Worm (Caenorhabditis elegans): ENCODE measurements around the gene T26C11.4.

Gene T26C11.4

DNA sequence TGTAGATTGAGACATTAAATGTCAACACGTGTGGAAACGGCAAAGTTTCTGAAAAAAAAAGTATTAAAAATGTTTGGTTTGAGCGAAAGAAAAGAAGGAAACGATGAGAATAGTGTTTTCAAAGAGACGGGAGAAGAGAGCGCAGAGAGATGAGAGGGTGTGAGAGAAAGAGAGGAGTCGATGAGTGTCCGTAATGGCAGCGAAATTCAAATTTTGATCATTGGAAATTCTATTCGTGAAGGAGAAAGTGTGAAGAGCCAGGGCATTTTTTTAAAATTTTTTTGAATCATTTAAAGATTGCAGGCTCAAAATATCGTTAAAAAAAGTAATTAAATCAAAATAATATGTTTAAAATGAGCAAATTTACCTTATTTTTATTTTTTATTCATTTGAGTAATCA, at the start of gene T26C11.4:
TSS of gene T26C11.4 (minus strand) at position 54 of the 400 bp plus-strand sequence.
- peak; percentile 26 for TF ChIP-seq unc-55 (GFP tag; optimal IDR thresholded peaks at IDR 0.05)
- peak; percentile 17 for TF ChIP-seq F13H6.1 (tag; optimal IDR thresholded peaks at IDR 0.05)
- no peak for TF ChIP-seq zag-1 (tag; optimal IDR thresholded peaks at IDR 0.05)
- TF ChIP-seq ama-1 (optimal IDR thresholded peaks at IDR 0.05): no peak
- TF ChIP-seq aly-2 (tag; optimal IDR thresholded peaks at IDR 0.05): no peak
- no peak for TF ChIP-seq ztf-4 (tag; optimal IDR thresholded peaks at IDR 0.05)
- no peak for TF ChIP-seq alr-1 (tag; optimal IDR thresholded peaks at IDR 0.05)
- TF ChIP-seq nhr-21 (tag; optimal IDR thresholded peaks at IDR 0.05): no peak
- TF ChIP-seq unc-39 (tag; optimal IDR thresholded peaks at IDR 0.05): no peak
- no peak for TF ChIP-seq ztf-11 (tag; optimal IDR thresholded peaks at IDR 0.05)
- TF ChIP-seq ceh-82 (tag; optimal IDR thresholded peaks at IDR 0.05): no peak
- TF ChIP-seq mab-5 (tag; optimal IDR thresholded peaks at IDR 0.05): no peak
- no peak for TF ChIP-seq peb-1 (tag; optimal IDR thresholded peaks at IDR 0.05)
- no peak for TF ChIP-seq lin-39 (tag; optimal IDR thresholded peaks at IDR 0.05)
- TF ChIP-seq sma-3 (GFP tag; optimal IDR thresholded peaks at IDR 0.05): peak; percentile 0
- TF ChIP-seq nhr-77 (tag; optimal IDR thresholded peaks at IDR 0.05): no peak
- no peak for TF ChIP-seq elt-3 (tag; optimal IDR thresholded peaks at IDR 0.05)
- TF ChIP-seq mbf-1 (tag; optimal IDR thresholded peaks at IDR 0.05): no peak
- no peak for TF ChIP-seq nhr-12 (tag; optimal IDR thresholded peaks at IDR 0.05)
- no peak for TF ChIP-seq lsy-2 (tag; optimal IDR thresholded peaks at IDR 0.05)
- no peak for TF ChIP-seq Y55F3AM.14 (GFP tag; optimal IDR thresholded peaks at IDR 0.05)
- TF ChIP-seq nhr-237 (tag; optimal IDR thresholded peaks at IDR 0.05): no peak
- no peak for TF ChIP-seq elt-1 (tag; optimal IDR thresholded peaks at IDR 0.05)
- no peak for TF ChIP-seq snpc-4 (tag; optimal IDR thresholded peaks at IDR 0.05)
- no peak for TF ChIP-seq lin-11 (tag; optimal IDR thresholded peaks at IDR 0.05)
- TF ChIP-seq nhr-6 (tag; optimal IDR thresholded peaks at IDR 0.05): no peak
- TF ChIP-seq nhr-23 (tag; optimal IDR thresholded peaks at IDR 0.05): no peak
- TF ChIP-seq lin-13 (GFP tag; optimal IDR thresholded peaks at IDR 0.05): no peak
- TF ChIP-seq blmp-1 (tag; optimal IDR thresholded peaks at IDR 0.05; ENCODE audit: insufficient read depth): no peak
- TF ChIP-seq skn-1 (tag; optimal IDR thresholded peaks at IDR 0.05): no peak
- TF ChIP-seq ZK546.5 (tag; optimal IDR thresholded peaks at IDR 0.05): no peak
- no peak for TF ChIP-seq sma-9 (GFP tag; optimal IDR thresholded peaks at IDR 0.05)
- no peak for TF ChIP-seq sma-9 (tag; optimal IDR thresholded peaks at IDR 0.05)
- TF ChIP-seq nhr-25 (tag; optimal IDR thresholded peaks at IDR 0.05): no peak
- peak; percentile 19 for TF ChIP-seq C34F6.9 (tag; optimal IDR thresholded peaks at IDR 0.05)
- no peak for TF ChIP-seq sem-4 (tag; optimal IDR thresholded peaks at IDR 0.05)
- peak; percentile 66 for TF ChIP-seq gmeb-1 (tag; optimal IDR thresholded peaks at IDR 0.05)
- TF ChIP-seq mdl-1 (tag; optimal IDR thresholded peaks at IDR 0.05): no peak
- TF ChIP-seq crh-2 (tag; optimal IDR thresholded peaks at IDR 0.05): no peak
- TF ChIP-seq ceh-16 (tag; optimal IDR thresholded peaks at IDR 0.05): no peak
- no peak for TF ChIP-seq nhr-10 (tag; optimal IDR thresholded peaks at IDR 0.05)

ce11 chrX:1891887-1892286, 46.5 kb upstream of the T26C11.4 start, which contains the start of gene B0294.3:
B0294.3 (plus strand) TSS chrX:1892187.
- TF ChIP-seq ztf-11 (tag; optimal IDR thresholded peaks at IDR 0.05) (no peak), blmp-1 (tag; optimal IDR thresholded peaks at IDR 0.05; ENCODE audit: insufficient read depth) (no peak), snpc-4 (tag; optimal IDR thresholded peaks at IDR 0.05) (no peak), nhr-129 (tag; optimal IDR thresholded peaks at IDR 0.05) (no peak), unc-55 (GFP tag; optimal IDR thresholded peaks at IDR 0.05) (no peak), alr-1 (tag; optimal IDR thresholded peaks at IDR 0.05) (no peak), lin-39 (tag; optimal IDR thresholded peaks at IDR 0.05) (no peak), C34F6.9 (tag; optimal IDR thresholded peaks at IDR 0.05) (no peak), unc-39 (tag; optimal IDR thresholded peaks at IDR 0.05) (no peak)

- TF ChIP-seq lin-13 (GFP tag; optimal IDR thresholded peaks at IDR 0.05): no peak
- no peak for TF ChIP-seq lin-11 (tag; optimal IDR thresholded peaks at IDR 0.05)
- no peak for TF ChIP-seq fos-1 (tag; optimal IDR thresholded peaks at IDR 0.05)
- TF ChIP-seq ceh-82 (tag; optimal IDR thresholded peaks at IDR 0.05): no peak
- no peak for TF ChIP-seq nhr-12 (tag; optimal IDR thresholded peaks at IDR 0.05)
- no peak for TF ChIP-seq dmd-4 (tag; optimal IDR thresholded peaks at IDR 0.05)
- no peak for TF ChIP-seq blmp-1 (tag; optimal IDR thresholded peaks at IDR 0.05; ENCODE audit: insufficient read depth)
- TF ChIP-seq ceh-16 (tag; optimal IDR thresholded peaks at IDR 0.05): no peak
Measured at ce11 chrX:1890817-1891216, 45.5 kb upstream of the T26C11.4 start.

All from whole organism, L2 larva.